Worm (Caenorhabditis elegans) whole organism, mixed stage, embryonic: Measurements from ENCODE around the gene smf-2.

Experiments
- ces-1 ChIP-seq: fragments of 150-350 bp; optimal IDR thresholded peaks from 2 replicates; lab custom pipeline; 2014; ENCODE audit warnings: missing biosample characterization, missing genetic modification reagents, missing genetic modification characterization
- drap-1 ChIP-seq: fragments of 200-800 bp; sonication (Bioruptor generic); optimal IDR thresholded peaks from 3 replicates; lab custom pipeline; 2018; ENCODE audit warnings: mild to moderate bottlenecking, missing genetic modification characterization, missing compliant biosample characterization
- elt-3 ChIP-seq: fragments of 150-350 bp; optimal IDR thresholded peaks from 2 replicates; lab custom pipeline; 2014; ENCODE audit warnings: missing biosample characterization, missing genetic modification characterization
- flh-1 ChIP-seq: fragments of 200-800 bp; sonication (Bioruptor generic); optimal IDR thresholded peaks from 2 replicates; lab custom pipeline; 2018; ENCODE audit warnings: mild to moderate bottlenecking, missing genetic modification characterization, moderate library complexity, missing compliant biosample characterization
- lin-13 ChIP-seq: fragments of 150-350 bp; optimal IDR thresholded peaks from 2 replicates; lab custom pipeline; 2014; ENCODE audit warnings: missing biosample characterization, missing genetic modification characterization
- lin-32 ChIP-seq: fragments of 200-800 bp; sonication (Bioruptor generic); optimal IDR thresholded peaks from 2 replicates; lab custom pipeline; 2018; ENCODE audit warnings: mild to moderate bottlenecking, missing genetic modification characterization, missing compliant biosample characterization
- nhr-76 ChIP-seq: sonication (generic microtip); optimal IDR thresholded peaks from 2 replicates; lab custom pipeline; 2017; ENCODE audit warnings: missing biosample characterization, missing genetic modification characterization
- sptf-1 ChIP-seq: sonication (generic microtip); optimal IDR thresholded peaks from 2 replicates; lab custom pipeline; 2017; ENCODE audit warnings: mild to moderate bottlenecking, missing genetic modification characterization, moderate library complexity, missing compliant biosample characterization
- unc-62 ChIP-seq: fragments of 150-350 bp; optimal IDR thresholded peaks from 2 replicates; lab custom pipeline; 2014; ENCODE audit warnings: missing biosample characterization, missing genetic modification reagents, missing genetic modification characterization
- ztf-11 ChIP-seq: fragments of 150-350 bp; optimal IDR thresholded peaks from 2 replicates; lab custom pipeline; 2014; ENCODE audit warnings: missing biosample characterization, missing genetic modification characterization

- TF ChIP-seq ces-1 (GFP tag; lab: Kevin White, UChicago) (no peak), nhr-76 (tag; lab: Kevin White, UChicago) (no peak), drap-1 (GFP tag; lab: Kevin White, UChicago) (no peak), lin-32 (no peak), sptf-1 (tag; lab: Kevin White, UChicago) (no peak), flh-1 (no peak), unc-62 (GFP tag; lab: Kevin White, UChicago) (no peak), lin-13 (tag; lab: Kevin White, UChicago) (no peak), elt-3 (tag; lab: Kevin White, UChicago) (no peak), ztf-11 (tag; lab: Kevin White, UChicago) (no peak)
These were observed 24.8 kb upstream of the smf-2 start for ce11 chrX:6743344-6743743.
